Fruit fly (Drosophila melanogaster) whole organism: ENCODE results near the gene Nha1.

Source experiments
- CG8478 ChIP-seq: fragments of >200 bp; optimal IDR thresholded peaks from 2 replicates; lab custom pipeline; 2018; ENCODE audit warnings: inconsistent platforms
- Dll ChIP-seq: fragments of >200 bp; optimal IDR thresholded peaks from 2 replicates; lab custom pipeline; 2017
- EcR ChIP-seq, 2 experiments: fragments of >200 bp; optimal IDR thresholded peaks; 2 replicates each; lab custom pipeline; 2017; ENCODE audit warnings: missing biosample characterization in 2 of 2, missing genetic modification characterization in 2 of 2, missing genetic modification reagents in 2 of 2
- pan ChIP-seq: fragments of >200 bp; optimal IDR thresholded peaks from 2 replicates; lab custom pipeline; 2017
- psq ChIP-seq: fragments of >200 bp; optimal IDR thresholded peaks from 2 replicates; lab custom pipeline; 2017
- usp ChIP-seq: fragments of >200 bp; optimal IDR thresholded peaks from 2 replicates; lab custom pipeline; 2017; ENCODE audit warnings: missing biosample characterization, missing genetic modification characterization, mixed read lengths

Gene Nha1

DNA sequence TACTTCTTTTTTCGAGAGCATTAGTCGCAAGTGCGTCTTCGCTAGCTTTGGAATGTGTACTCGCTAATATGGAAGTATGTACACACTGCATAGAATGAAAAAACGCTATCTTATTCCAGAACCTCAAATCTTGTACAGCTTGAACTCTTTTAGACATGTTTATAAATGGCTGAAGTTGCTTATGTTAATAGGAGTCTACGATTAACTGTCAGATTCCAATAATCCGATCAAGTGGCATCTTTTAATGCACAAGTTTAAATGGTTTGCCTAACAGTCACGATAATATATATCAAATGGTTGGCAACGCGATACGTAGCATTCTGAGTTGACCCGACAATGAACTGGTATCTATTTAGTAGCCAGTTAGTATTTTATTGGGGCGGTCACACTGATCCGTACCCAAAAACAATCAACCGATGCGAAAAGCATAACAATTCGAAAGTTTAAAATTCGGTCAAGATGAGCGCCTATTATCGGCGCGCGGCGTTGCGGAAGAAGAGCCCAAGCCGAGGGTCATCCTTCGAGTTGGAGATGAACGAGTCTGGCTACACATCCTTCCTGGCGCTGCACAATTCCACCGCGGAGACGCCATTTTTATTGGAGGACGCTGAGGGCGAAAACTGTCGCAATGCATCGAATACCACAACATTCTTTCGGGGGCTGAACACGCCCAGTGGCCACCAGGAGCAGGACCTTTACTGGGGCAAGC, 18.1 kb downstream of the Nha1 start, which contains the start of gene Rca1:
TSS of gene Rca1 (plus strand) at position 353 of the 709 bp plus-strand sequence.
- TF ChIP-seq Dll (lab: Kevin White, UChicago) (no peak), psq (lab: Kevin White, UChicago) (no peak), pan (no peak), EcR (GFP tag; optimal IDR thresholded peaks at IDR 0.05; lab: Kevin White, UChicago) (no peak), CG8478 (lab: Kevin White, UChicago) (no peak), usp (GFP tag; lab: Kevin White, UChicago) (no peak)

DNA sequence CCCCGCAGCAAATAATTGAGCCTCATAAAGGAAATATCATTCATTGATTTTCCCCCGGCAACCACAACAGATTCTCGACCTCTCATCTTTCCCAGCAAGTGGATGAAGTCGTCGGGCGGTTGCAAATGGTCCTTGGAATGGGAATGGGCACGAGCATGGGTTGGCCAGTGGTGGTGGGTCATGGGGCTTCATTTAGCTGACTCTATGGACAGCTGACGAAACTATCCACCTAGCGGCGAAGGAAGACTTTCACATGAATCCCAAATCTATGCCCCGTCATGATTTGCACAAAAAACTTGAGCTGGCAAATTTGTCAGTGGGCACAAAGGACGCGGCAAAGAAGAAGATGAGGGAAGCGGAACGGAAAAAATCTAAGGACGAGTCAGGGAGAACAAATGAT, 19.2 kb downstream of the Nha1 start:
- no peak for TF ChIP-seq usp (GFP tag; lab: Kevin White, UChicago)
- TF ChIP-seq pan, result no peak
- TF ChIP-seq Dll (lab: Kevin White, UChicago), result no peak
- TF ChIP-seq EcR (GFP tag; optimal IDR thresholded peaks at IDR 0.05; lab: Kevin White, UChicago), result no peak
- no peak for TF ChIP-seq psq (lab: Kevin White, UChicago)
- no peak for TF ChIP-seq CG8478 (lab: Kevin White, UChicago)

DNA sequence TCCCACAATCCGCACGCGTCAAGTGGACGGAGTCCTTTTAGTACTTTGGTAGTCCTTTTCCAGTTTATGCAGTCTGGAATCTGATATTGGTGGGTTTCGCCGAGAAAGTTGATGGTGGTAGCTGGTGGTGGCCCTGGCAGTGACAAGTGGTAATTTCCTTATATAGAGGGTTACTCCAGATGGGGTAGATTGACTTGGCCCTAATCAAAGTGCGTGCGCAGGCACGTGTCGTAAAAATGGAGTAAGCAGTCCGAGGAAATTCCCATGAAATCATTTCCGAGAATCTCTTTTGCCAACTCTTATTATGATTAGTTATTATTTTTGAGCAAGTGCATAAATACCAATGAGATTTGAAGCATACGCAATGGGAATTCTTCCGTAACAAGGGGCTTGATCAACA, 26.8 kb downstream of the Nha1 start:
- TF ChIP-seq CG8478 (lab: Kevin White, UChicago), result no peak
- TF ChIP-seq EcR (GFP tag; optimal IDR thresholded peaks at IDR 0.05; lab: Kevin White, UChicago), result no peak
- no peak for TF ChIP-seq pan
- no peak for TF ChIP-seq Dll (lab: Kevin White, UChicago)
- TF ChIP-seq psq (lab: Kevin White, UChicago), result no peak
- no peak for TF ChIP-seq usp (GFP tag; lab: Kevin White, UChicago)

DNA sequence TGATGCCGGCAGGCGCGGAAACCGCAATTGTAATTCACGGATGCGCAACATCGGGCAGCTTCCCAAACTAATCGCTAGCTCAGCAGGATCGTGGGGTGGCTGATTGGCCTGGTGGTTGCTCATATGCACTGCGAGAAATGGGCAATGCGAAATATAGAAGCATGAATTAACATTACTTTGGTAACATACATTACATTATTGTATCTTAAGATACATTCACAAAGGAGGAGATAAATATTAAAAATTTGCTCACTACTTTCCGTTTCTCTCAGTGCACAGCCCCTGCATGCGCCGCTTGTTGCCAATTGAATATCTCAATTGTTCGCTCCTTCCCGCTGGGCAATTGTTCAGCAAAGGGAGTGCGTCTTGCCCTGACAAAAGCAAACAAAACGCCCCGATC, 28.8 kb downstream of the Nha1 start:
- TF ChIP-seq pan (no peak), CG8478 (lab: Kevin White, UChicago) (no peak), Dll (lab: Kevin White, UChicago) (no peak), usp (GFP tag; lab: Kevin White, UChicago) (no peak), psq (lab: Kevin White, UChicago) (no peak), EcR (GFP tag; optimal IDR thresholded peaks at IDR 0.05; lab: Kevin White, UChicago) (no peak)

DNA sequence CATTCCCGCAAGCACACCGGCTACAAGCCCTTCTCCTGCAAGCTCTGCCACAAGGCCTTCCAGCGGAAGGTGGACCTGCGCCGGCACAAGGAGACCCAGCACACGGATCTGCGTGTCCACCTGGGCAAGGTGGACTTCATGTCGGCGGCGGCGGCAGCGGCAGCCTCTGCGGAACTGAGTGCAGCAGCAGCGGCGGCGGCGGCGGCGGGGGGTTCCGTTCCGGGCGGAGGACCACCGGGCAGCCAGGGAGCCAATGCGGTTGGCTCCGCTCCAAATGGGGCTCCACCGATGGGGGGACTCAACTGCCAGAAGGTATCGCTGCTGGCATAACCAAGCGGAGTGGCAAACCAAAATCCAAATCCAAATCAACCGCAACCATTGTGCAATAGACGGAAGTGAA, 32.4 kb downstream of the Nha1 start:
- TF ChIP-seq pan, result no peak
- no peak for TF ChIP-seq CG8478 (lab: Kevin White, UChicago)
- TF ChIP-seq usp (GFP tag; lab: Kevin White, UChicago), result no peak
- TF ChIP-seq psq (lab: Kevin White, UChicago), result no peak
- TF ChIP-seq Dll (lab: Kevin White, UChicago), result no peak
- no peak for TF ChIP-seq EcR (GFP tag; optimal IDR thresholded peaks at IDR 0.05; lab: Kevin White, UChicago)

DNA sequence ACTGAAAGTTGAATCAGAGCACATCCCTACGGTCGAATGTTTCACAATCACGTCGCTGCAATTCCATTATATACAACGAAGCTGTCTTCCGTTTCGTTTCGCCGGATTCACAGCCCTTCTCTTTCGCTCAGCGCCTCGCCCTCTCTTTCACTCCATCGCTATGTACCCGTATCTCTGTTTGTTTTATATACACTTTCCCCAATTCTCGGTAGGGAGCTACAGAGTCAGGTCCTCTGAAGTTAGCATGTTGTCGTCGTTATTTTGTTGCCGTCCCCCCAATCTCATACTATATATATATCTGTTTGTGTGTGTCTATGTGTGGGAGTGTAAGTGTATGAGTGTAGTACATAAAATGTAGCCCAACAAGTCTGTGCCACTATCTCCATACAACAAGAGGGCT, 34.1 kb downstream of the Nha1 start:
- TF ChIP-seq EcR (GFP tag; optimal IDR thresholded peaks at IDR 0.05; lab: Kevin White, UChicago), result no peak
- TF ChIP-seq CG8478 (lab: Kevin White, UChicago), result no peak
- TF ChIP-seq usp (GFP tag; lab: Kevin White, UChicago), result no peak
- TF ChIP-seq pan, result no peak

DNA sequence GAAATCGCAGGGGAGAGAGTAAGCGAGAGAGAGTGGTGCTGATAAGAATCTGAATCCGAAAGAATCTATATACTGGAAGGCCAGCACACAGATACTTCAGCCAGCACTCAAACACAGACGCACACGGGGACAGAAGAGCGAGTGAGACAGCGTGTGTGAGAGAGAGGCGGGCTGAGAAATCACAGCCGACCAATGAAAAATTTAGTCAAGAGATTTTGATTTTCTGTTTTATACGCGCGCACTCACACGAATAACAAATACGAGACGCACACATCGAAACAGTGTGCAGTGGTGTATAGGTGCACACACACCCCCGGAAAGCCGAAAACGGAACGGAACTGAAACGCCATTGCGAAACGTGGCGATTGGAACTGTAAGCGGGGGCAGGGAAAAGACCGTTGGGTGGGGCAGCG, 36.5 kb downstream of the Nha1 start:
- peak; percentile 43 for TF ChIP-seq Dll (lab: Kevin White, UChicago)
- TF ChIP-seq CG8478 (lab: Kevin White, UChicago), result peak; percentile 54
- TF ChIP-seq psq (lab: Kevin White, UChicago), result no peak
- TF ChIP-seq usp (GFP tag; lab: Kevin White, UChicago), result no peak
- TF ChIP-seq pan, result no peak
- no peak for TF ChIP-seq EcR (GFP tag; optimal IDR thresholded peaks at IDR 0.05; lab: Kevin White, UChicago)

DNA sequence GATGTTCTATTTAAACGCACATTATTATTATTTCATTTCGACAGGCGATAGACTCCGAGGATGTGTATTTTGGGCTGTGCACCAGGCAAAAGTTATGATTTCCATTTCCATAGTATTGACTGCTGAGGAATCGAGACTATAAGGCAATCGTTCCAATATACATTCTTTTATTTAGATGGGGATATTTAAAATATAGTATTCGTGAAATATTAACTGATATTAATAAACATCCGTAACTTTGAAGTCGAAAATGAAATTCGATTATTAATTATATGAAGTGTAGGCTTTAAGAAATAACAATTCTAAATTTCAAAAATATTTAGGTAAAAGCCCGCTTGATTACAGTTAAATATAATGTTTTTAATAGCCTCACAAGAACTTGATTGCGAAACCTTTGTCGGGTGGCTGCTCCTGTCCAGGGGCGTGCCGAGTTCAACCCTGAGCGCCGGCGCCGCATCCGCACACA, 39.9 kb downstream of the Nha1 start:
- TF ChIP-seq pan, result no peak
- no peak for TF ChIP-seq usp (GFP tag; lab: Kevin White, UChicago)
- TF ChIP-seq CG8478 (lab: Kevin White, UChicago), result no peak
- no peak for TF ChIP-seq psq (lab: Kevin White, UChicago)
- TF ChIP-seq EcR (GFP tag; optimal IDR thresholded peaks at IDR 0.05; lab: Kevin White, UChicago), result no peak
- no peak for TF ChIP-seq Dll (lab: Kevin White, UChicago)

DNA sequence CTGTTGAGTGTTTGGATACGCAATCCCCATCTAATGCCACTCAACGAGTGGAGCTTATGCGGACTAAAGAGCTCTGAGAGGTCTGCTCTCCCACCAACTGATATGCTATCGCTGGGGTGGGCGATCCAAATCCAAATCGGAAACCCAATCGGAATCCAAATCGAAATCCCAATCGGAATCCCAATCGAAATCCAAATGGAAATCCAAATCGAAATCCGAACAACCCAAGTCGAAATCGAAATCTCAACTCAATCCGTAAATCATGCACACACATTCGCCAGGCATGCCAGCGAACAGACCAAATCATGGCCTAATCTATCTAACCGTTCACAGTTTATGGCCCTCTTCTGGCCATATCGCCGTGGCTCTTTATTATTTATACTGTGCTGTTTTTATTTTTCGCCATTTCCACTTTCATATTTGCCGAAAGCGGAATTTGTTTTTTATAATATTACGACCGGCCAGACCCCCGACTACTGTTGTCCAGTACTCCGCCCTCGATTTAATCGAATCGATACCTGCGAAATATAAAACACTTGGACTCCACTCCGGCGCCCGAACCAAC, 42.5 kb downstream of the Nha1 start:
- TF ChIP-seq CG8478 (lab: Kevin White, UChicago) (no peak), EcR (GFP tag; optimal IDR thresholded peaks at IDR 0.05; lab: Kevin White, UChicago) (no peak), psq (lab: Kevin White, UChicago) (no peak), usp (GFP tag; lab: Kevin White, UChicago) (no peak), Dll (lab: Kevin White, UChicago) (no peak), pan (no peak)

DNA sequence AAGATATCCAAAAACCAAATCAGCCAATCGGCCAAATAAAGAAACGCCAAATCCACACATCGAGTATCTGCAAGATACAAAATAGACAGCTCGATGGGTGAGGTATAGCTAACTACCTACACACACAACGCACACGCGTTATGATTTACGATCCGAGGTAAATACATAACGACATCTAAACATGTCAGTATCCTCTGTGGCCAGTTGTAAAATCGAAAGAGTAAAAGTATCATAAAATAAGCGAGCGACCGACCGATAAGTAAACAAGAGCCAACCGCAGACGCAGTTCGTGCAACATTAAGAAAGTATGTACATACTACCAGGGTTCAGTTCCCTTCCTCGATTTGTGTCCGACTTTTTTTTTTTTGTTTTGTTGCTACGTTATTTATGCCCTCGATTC, 43.9 kb downstream of the Nha1 start:
- no peak for TF ChIP-seq pan
- no peak for TF ChIP-seq CG8478 (lab: Kevin White, UChicago)
- no peak for TF ChIP-seq EcR (GFP tag; optimal IDR thresholded peaks at IDR 0.05; lab: Kevin White, UChicago)
- TF ChIP-seq psq (lab: Kevin White, UChicago), result no peak
- no peak for TF ChIP-seq usp (GFP tag; lab: Kevin White, UChicago)
- TF ChIP-seq Dll (lab: Kevin White, UChicago), result no peak

DNA sequence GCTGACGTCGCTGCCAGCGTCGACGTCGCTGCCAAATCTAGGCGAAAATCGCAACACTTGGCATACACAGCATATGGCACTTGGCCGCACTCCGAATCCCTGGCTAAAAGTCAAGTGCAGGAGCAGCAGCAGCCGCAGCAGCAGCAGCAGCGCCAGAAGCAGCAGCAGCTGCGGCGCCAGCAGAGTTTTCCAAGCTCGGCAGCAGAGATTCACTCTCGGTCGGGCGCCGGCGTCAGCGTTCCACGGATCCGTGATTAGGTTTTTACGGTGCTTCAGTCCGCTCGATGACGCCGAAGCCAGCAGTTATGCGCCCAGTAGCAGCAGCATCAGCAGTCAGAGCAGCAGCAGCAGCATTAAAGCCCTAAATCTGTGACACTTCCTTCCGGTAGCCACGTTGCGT, 48.1 kb downstream of the Nha1 start:
- TF ChIP-seq pan (no peak), usp (GFP tag; lab: Kevin White, UChicago) (no peak), psq (lab: Kevin White, UChicago) (no peak)

DNA sequence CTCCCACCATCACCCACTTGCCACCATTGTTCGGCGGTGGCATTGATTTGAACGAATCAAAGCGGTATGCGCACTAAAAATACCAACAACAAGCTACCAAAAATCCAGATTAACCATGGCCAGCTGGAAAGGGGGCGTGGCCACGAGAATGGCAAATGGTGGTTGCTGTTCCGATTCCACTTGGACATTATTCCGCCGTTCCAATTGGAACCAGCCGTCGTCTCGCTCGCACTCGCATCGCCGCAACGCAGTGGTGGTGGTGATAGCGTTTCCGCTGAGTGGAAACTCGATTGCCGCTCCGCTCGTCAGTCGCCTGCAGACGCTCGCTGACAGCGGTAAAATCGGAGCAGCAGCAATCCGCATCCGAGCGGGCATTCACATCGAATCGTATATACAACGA, 48.6 kb downstream of the Nha1 start, which contains the start of gene sens-2:
TSS of gene sens-2 (plus strand) at position 304 of the 400 bp plus-strand sequence.
- TF ChIP-seq Dll (lab: Kevin White, UChicago) (no peak), pan (no peak), psq (lab: Kevin White, UChicago) (no peak), usp (GFP tag; lab: Kevin White, UChicago) (no peak), EcR (GFP tag; optimal IDR thresholded peaks at IDR 0.05; lab: Kevin White, UChicago) (no peak)
